Worm (Caenorhabditis elegans) whole organism, L2 larva: ENCODE data around the gene W02B12.12.

Source experiments
- R02D3.7 ChIP-seq: fragments of 150-350 bp; optimal IDR thresholded peaks from 2 replicates; lab custom pipeline; 2014; ENCODE audit warnings: missing biosample characterization, missing genetic modification characterization
- Y55F3AM.14 ChIP-seq: fragments of 200-800 bp; sonication (Bioruptor generic); optimal IDR thresholded peaks from 2 replicates; lab custom pipeline; 2018; ENCODE audit warnings: mild to moderate bottlenecking, missing genetic modification characterization, missing compliant biosample characterization
- ZK546.5 ChIP-seq: sonication (generic microtip); optimal IDR thresholded peaks from 2 replicates; lab custom pipeline; 2017; ENCODE audit warnings: missing biosample characterization, missing genetic modification characterization
- aly-2 ChIP-seq: fragments of 150-350 bp; optimal IDR thresholded peaks from 2 replicates; lab custom pipeline; 2014; ENCODE audit warnings: missing biosample characterization, missing genetic modification characterization
- ama-1 ChIP-seq: fragments of 150-350 bp; optimal IDR thresholded peaks from 2 replicates; lab custom pipeline; 2018; ENCODE audit warnings: inconsistent platforms
- blmp-1 ChIP-seq: sonication (generic microtip); optimal IDR thresholded peaks from 2 replicates; lab custom pipeline; 2017; ENCODE audit warnings: missing genetic modification characterization, mild to moderate bottlenecking, missing compliant biosample characterization, antibody characterized with exemption, moderate library complexity; ENCODE audit not compliant: insufficient read depth
- ceh-16 ChIP-seq: fragments of 150-350 bp; optimal IDR thresholded peaks from 2 replicates; lab custom pipeline; 2014; ENCODE audit warnings: missing biosample characterization, missing genetic modification characterization
- ceh-82 ChIP-seq: fragments of 150-350 bp; optimal IDR thresholded peaks from 2 replicates; lab custom pipeline; 2014; ENCODE audit warnings: missing biosample characterization, missing genetic modification characterization
- crh-2 ChIP-seq: sonication (generic microtip); optimal IDR thresholded peaks from 2 replicates; lab custom pipeline; 2017; ENCODE audit warnings: missing biosample characterization, missing genetic modification characterization
- elt-1 ChIP-seq: fragments of 150-350 bp; optimal IDR thresholded peaks from 2 replicates; lab custom pipeline; 2014; ENCODE audit warnings: missing biosample characterization, missing genetic modification characterization
- elt-3 ChIP-seq: sonication (generic microtip); optimal IDR thresholded peaks from 2 replicates; lab custom pipeline; 2017; ENCODE audit warnings: missing biosample characterization, missing genetic modification characterization
- fos-1 ChIP-seq: fragments of 150-350 bp; optimal IDR thresholded peaks from 2 replicates; lab custom pipeline; 2014; ENCODE audit warnings: missing biosample characterization, missing genetic modification characterization
- gmeb-1 ChIP-seq: fragments of 150-350 bp; optimal IDR thresholded peaks from 2 replicates; lab custom pipeline; 2014; ENCODE audit warnings: missing biosample characterization, missing genetic modification characterization
- lin-13 ChIP-seq: fragments of 150-350 bp; optimal IDR thresholded peaks from 2 replicates; lab custom pipeline; 2014; ENCODE audit warnings: missing biosample characterization, missing genetic modification reagents, missing genetic modification characterization
- lin-39 ChIP-seq: fragments of 150-350 bp; optimal IDR thresholded peaks from 2 replicates; lab custom pipeline; 2014; ENCODE audit warnings: missing biosample characterization, missing genetic modification reagents, missing genetic modification characterization
- lsy-2 ChIP-seq, 2 experiments: fragments of 150-350 bp in 1 of 2; sonication (generic microtip) in 1 of 2; optimal IDR thresholded peaks; 2 replicates each; lab custom pipeline; 2014 to 2017; ENCODE audit warnings: missing biosample characterization in 2 of 2, missing genetic modification characterization in 2 of 2
- mab-5 ChIP-seq: fragments of 150-350 bp; optimal IDR thresholded peaks from 2 replicates; lab custom pipeline; 2014; ENCODE audit warnings: missing biosample characterization, missing genetic modification characterization
- nhr-11 ChIP-seq: fragments of 150-350 bp; optimal IDR thresholded peaks from 2 replicates; lab custom pipeline; 2014; ENCODE audit warnings: missing biosample characterization, missing genetic modification characterization
- nhr-129 ChIP-seq: fragments of 150-350 bp; optimal IDR thresholded peaks from 2 replicates; lab custom pipeline; 2014; ENCODE audit warnings: missing biosample characterization, missing genetic modification characterization
- nhr-21 ChIP-seq: fragments of 150-350 bp; optimal IDR thresholded peaks from 2 replicates; lab custom pipeline; 2014; ENCODE audit warnings: missing biosample characterization, missing genetic modification characterization
- nhr-23 ChIP-seq: fragments of 150-350 bp; optimal IDR thresholded peaks from 2 replicates; lab custom pipeline; 2014; ENCODE audit warnings: missing biosample characterization, missing genetic modification reagents, missing genetic modification characterization
- nhr-237 ChIP-seq: fragments of 150-350 bp; optimal IDR thresholded peaks from 2 replicates; lab custom pipeline; 2014; ENCODE audit warnings: missing biosample characterization, missing genetic modification characterization
- nhr-25 ChIP-seq: fragments of 150-350 bp; sonication (generic microtip); optimal IDR thresholded peaks from 3 replicates; lab custom pipeline; 2014; ENCODE audit warnings: missing biosample characterization, missing genetic modification characterization
- nhr-6 ChIP-seq: fragments of 150-350 bp; optimal IDR thresholded peaks from 2 replicates; lab custom pipeline; 2014; ENCODE audit warnings: missing biosample characterization, missing genetic modification characterization
- nhr-77 ChIP-seq: fragments of 150-350 bp; optimal IDR thresholded peaks from 2 replicates; lab custom pipeline; 2014; ENCODE audit warnings: missing biosample characterization, missing genetic modification characterization
- peb-1 ChIP-seq: fragments of 150-350 bp; optimal IDR thresholded peaks from 2 replicates; lab custom pipeline; 2014; ENCODE audit warnings: missing biosample characterization, missing genetic modification characterization
- sem-4 ChIP-seq: fragments of 150-350 bp; optimal IDR thresholded peaks from 2 replicates; lab custom pipeline; 2014; ENCODE audit warnings: missing biosample characterization, missing genetic modification reagents, missing genetic modification characterization
- skn-1 ChIP-seq: sonication (generic microtip); optimal IDR thresholded peaks from 2 replicates; lab custom pipeline; 2017; ENCODE audit warnings: missing biosample characterization, missing genetic modification characterization
- sma-3 ChIP-seq: sonication (generic microtip); optimal IDR thresholded peaks from 2 replicates; lab custom pipeline; 2016; ENCODE audit warnings: missing genetic modification reagents, missing genetic modification characterization, missing compliant biosample characterization
- sma-9 ChIP-seq, 2 experiments: fragments of 150-350 bp in 1 of 2; sonication (generic microtip) in 1 of 2; optimal IDR thresholded peaks; 2 replicates each; lab custom pipeline; 2014 to 2016; ENCODE audit warnings: missing genetic modification characterization in 2 of 2, mild to moderate bottlenecking in 1 of 2, missing biosample characterization in 1 of 2, missing compliant biosample characterization in 1 of 2, missing genetic modification reagents in 1 of 2, moderate library complexity in 1 of 2
- snpc-4 ChIP-seq: fragments of 150-350 bp; optimal IDR thresholded peaks from 2 replicates; lab custom pipeline; 2014; ENCODE audit warnings: missing biosample characterization, missing genetic modification characterization
- unc-39 ChIP-seq: fragments of 150-350 bp; optimal IDR thresholded peaks from 2 replicates; lab custom pipeline; 2014; ENCODE audit warnings: missing biosample characterization, missing genetic modification characterization
- unc-55 ChIP-seq: fragments of 150-350 bp; sonication (generic microtip); optimal IDR thresholded peaks from 3 replicates; lab custom pipeline; 2014; ENCODE audit warnings: missing biosample characterization, missing genetic modification reagents, missing genetic modification characterization
- zag-1 ChIP-seq: fragments of 150-350 bp; optimal IDR thresholded peaks from 2 replicates; lab custom pipeline; 2014; ENCODE audit warnings: missing biosample characterization, missing genetic modification characterization
- ztf-1 ChIP-seq: fragments of 200-800 bp; sonication (Bioruptor generic); conservative IDR thresholded peaks from 2 replicates; pipeline ENCODE4 v1.3.6; 2022; ENCODE audit warnings: missing genetic modification characterization, missing compliant biosample characterization
- ztf-11 ChIP-seq: sonication (generic microtip); optimal IDR thresholded peaks from 2 replicates; lab custom pipeline; 2017; ENCODE audit warnings: missing biosample characterization, missing genetic modification characterization
- ztf-4 ChIP-seq: fragments of 150-350 bp; optimal IDR thresholded peaks from 2 replicates; lab custom pipeline; 2014; ENCODE audit warnings: missing biosample characterization, missing genetic modification characterization

The W02B12.12 gene

ce11 chrII:11479076-11479475 lies at the start of gene W02B12.12:
TSS of gene W02B12.12 (minus strand) at chrII:11479176.
- TF ChIP-seq ZK546.5: no peak
- TF ChIP-seq ztf-4: no peak
- no peak for TF ChIP-seq mab-5 (tag; lab: Kevin White, UChicago)
- TF ChIP-seq aly-2 (tag; lab: Kevin White, UChicago): no peak
- no peak for TF ChIP-seq nhr-237 (tag; lab: Kevin White, UChicago)
- no peak for TF ChIP-seq nhr-11 (tag; lab: Kevin White, UChicago)
- no peak for TF ChIP-seq zag-1
- no peak for TF ChIP-seq nhr-25
- TF ChIP-seq nhr-21 (tag; lab: Kevin White, UChicago): no peak
- no peak for TF ChIP-seq ztf-11 (tag; lab: Kevin White, UChicago)
- TF ChIP-seq elt-1 (tag; lab: Kevin White, UChicago): no peak

- TF ChIP-seq lin-39 (tag; lab: Kevin White, UChicago) (no peak), nhr-23 (no peak), elt-3 (tag; lab: Kevin White, UChicago) (no peak), ztf-1 (GFP tag; lab: Robert Waterston, UW) (no peak), ztf-4 (no peak)
Measured at ce11 chrII:11526954-11527353, 48.0 kb upstream of the W02B12.12 start, which contains the start of gene age-1. TSS of gene age-1 (minus strand) at chrII:11527054.

ce11 chrII:11521300-11521699 lies 42.3 kb upstream of the W02B12.12 start, which contains the start of gene Y62F5A.10:
TSS of gene Y62F5A.10 (plus strand) at chrII:11521600.
- TF ChIP-seq nhr-77 (tag; lab: Kevin White, UChicago): no peak
- TF ChIP-seq nhr-6 (tag; lab: Kevin White, UChicago): no peak
- no peak for TF ChIP-seq lsy-2 (tag; optimal IDR thresholded peaks at IDR 0.05; lab: Kevin White, UChicago)
- TF ChIP-seq fos-1 (tag; lab: Kevin White, UChicago): no peak
- TF ChIP-seq snpc-4 (tag; lab: Kevin White, UChicago): no peak
- no peak for TF ChIP-seq nhr-237 (tag; lab: Kevin White, UChicago)
- no peak for TF ChIP-seq ZK546.5
- TF ChIP-seq unc-55 (GFP tag; lab: Kevin White, UChicago): no peak
- no peak for TF ChIP-seq nhr-129
- no peak for TF ChIP-seq sem-4 (tag; lab: Kevin White, UChicago)
- no peak for TF ChIP-seq aly-2 (tag; lab: Kevin White, UChicago)
- TF ChIP-seq lin-13 (GFP tag; lab: Kevin White, UChicago): no peak

- TF ChIP-seq nhr-11 (tag; lab: Kevin White, UChicago) (no peak), ztf-1 (GFP tag; lab: Robert Waterston, UW) (no peak), sma-9 (GFP tag; optimal IDR thresholded peaks at IDR 0.05; lab: Kevin White, UChicago) (no peak), sma-9 (tag; optimal IDR thresholded peaks at IDR 0.05; lab: Kevin White, UChicago) (no peak), skn-1 (tag; lab: Kevin White, UChicago) (no peak), R02D3.7 (no peak), aly-2 (tag; lab: Kevin White, UChicago) (no peak), ceh-16 (no peak)
Measured at ce11 chrII:11518184-11518583, 39.2 kb upstream of the W02B12.12 start, which contains the start of gene B0334.10. TSS of gene B0334.10 (plus strand) at chrII:11518484.

ce11 chrII:11514775-11515174 lies 35.8 kb upstream of the W02B12.12 start, which contains the start of gene srh-44:
TSS of gene srh-44 (plus strand) at chrII:11515075.
- TF ChIP-seq blmp-1 (tag; lab: Kevin White, UChicago): no peak
- no peak for TF ChIP-seq sem-4 (tag; lab: Kevin White, UChicago)
- TF ChIP-seq aly-2 (tag; lab: Kevin White, UChicago): no peak
- no peak for TF ChIP-seq nhr-11 (tag; lab: Kevin White, UChicago)
- no peak for TF ChIP-seq unc-39 (tag; lab: Kevin White, UChicago)
- TF ChIP-seq sma-3 (GFP tag; lab: Kevin White, UChicago): no peak
- no peak for TF ChIP-seq gmeb-1
- TF ChIP-seq ama-1 (lab: Kevin White, UChicago): no peak
- TF ChIP-seq peb-1 (tag; lab: Kevin White, UChicago): no peak
- TF ChIP-seq unc-55 (GFP tag; lab: Kevin White, UChicago): no peak
- no peak for TF ChIP-seq Y55F3AM.14 (GFP tag; lab: Kevin White, UChicago)
- no peak for TF ChIP-seq crh-2
- no peak for TF ChIP-seq ceh-82 (tag; lab: Kevin White, UChicago)
